Worm (Caenorhabditis elegans): ENCODE data around the gene clec-125.

DNA sequence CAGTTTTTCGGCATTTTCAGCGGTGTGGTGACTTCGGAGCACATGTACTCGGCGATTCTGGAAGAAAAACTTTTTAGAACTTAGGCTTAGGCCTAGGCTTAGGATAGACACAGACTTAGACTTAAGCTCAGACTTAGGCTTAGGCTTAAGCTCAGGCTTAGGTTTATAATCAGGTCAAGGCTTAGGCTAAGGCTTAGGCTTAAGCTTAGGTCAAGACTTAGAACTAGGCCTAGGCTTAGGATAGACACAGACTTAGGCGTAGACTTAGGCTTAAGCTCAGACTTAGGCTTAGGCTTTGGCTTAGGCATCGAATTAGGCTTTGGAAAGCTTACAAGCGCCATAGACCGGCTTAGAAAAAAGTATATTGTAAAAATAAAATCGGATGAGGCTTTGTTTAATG, 39.3 kb upstream of the clec-125 start:
- TF ChIP-seq pha-4 (tag; optimal IDR thresholded peaks at IDR 0.05), result no peak
- TF ChIP-seq nhr-12 (tag; optimal IDR thresholded peaks at IDR 0.05), result no peak
- no peak for TF ChIP-seq mab-5 (tag; optimal IDR thresholded peaks at IDR 0.05)
- no peak for TF ChIP-seq nhr-76 (tag; optimal IDR thresholded peaks at IDR 0.05)
- no peak for TF ChIP-seq ces-1 (GFP tag; optimal IDR thresholded peaks at IDR 0.05)
- TF ChIP-seq ceh-83 (GFP tag; optimal IDR thresholded peaks at IDR 0.05), result no peak
- no peak for TF ChIP-seq lin-13 (tag; optimal IDR thresholded peaks at IDR 0.05)
- no peak for TF ChIP-seq snpc-4 (tag; optimal IDR thresholded peaks at IDR 0.05)
- no peak for TF ChIP-seq unc-62 (GFP tag; optimal IDR thresholded peaks at IDR 0.05)

Data from whole organism, mixed stage, embryonic.